Worm (Caenorhabditis elegans) whole organism, midembryonic: Measurements from ENCODE around the gene srh-70.

Experiments
- cog-1 ChIP-seq: sonication (generic microtip); optimal IDR thresholded peaks from 2 replicates; lab custom pipeline; 2016; ENCODE audit warnings: missing genetic modification characterization, missing compliant biosample characterization
- flt-1 ChIP-seq: fragments of 200-800 bp; sonication (Bioruptor generic); IDR thresholded peaks from 2 replicates; pipeline ENCODE4 v1.3.6; 2022; ENCODE audit warnings: missing genetic modification characterization, missing compliant biosample characterization
- tab-1 ChIP-seq: fragments of 200-800 bp; sonication (Bioruptor generic); IDR thresholded peaks from 2 replicates; pipeline ENCODE4 v1.3.6; 2022; ENCODE audit warnings: missing genetic modification characterization, missing compliant biosample characterization
- ztf-29 ChIP-seq: fragments of 200-800 bp; sonication (Bioruptor generic); IDR thresholded peaks from 2 replicates; pipeline ENCODE4 v1.3.6; 2022; ENCODE audit warnings: missing genetic modification reagents, missing genetic modification characterization, missing compliant biosample characterization

DNA sequence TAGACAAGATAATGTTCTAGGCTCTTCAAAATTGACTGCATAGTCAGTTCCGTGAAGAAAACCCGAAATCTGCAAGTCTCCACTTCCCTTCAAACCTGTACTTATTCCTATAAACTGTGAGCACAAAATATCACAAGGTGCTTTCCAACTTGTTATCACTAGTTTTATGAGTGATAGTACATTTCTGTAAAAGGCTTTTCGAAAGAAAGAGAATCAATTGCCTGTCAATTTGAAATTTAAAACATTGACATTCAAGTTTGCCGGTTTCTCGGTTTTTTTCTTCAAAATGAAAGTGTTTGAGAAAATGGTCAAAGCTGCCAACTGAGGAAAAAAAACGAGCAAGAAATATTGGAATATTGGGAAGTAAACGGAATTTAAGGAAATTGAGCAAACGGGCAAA, 651 bp downstream of the srh-70 start:
- no peak for TF ChIP-seq ztf-29 (GFP tag; lab: Robert Waterston, UW)
- no peak for TF ChIP-seq cog-1 (tag; lab: Kevin White, UChicago)
- no peak for TF ChIP-seq flt-1 (GFP tag; lab: Robert Waterston, UW)
- no peak for TF ChIP-seq tab-1 (GFP tag; lab: Robert Waterston, UW)
